Fruit fly (Drosophila melanogaster): Measurements from ENCODE around the gene homer.

- TF ChIP-seq Antp (GFP tag; optimal IDR thresholded peaks at IDR 0.05) (no peak), row (GFP tag; IDR thresholded peaks at IDR 0.05) (no peak), Ada2b (GFP tag; IDR thresholded peaks at IDR 0.05) (no peak), B-H2 (GFP tag; optimal IDR thresholded peaks at IDR 0.05) (no peak), h (optimal IDR thresholded peaks at IDR 0.05) (no peak), run (tag; optimal IDR thresholded peaks at IDR 0.05) (no peak), CG4617 (GFP tag; optimal IDR thresholded peaks at IDR 0.05; ENCODE audit: borderline replicate concordance) (no peak), YL-1 (GFP tag; optimal IDR thresholded peaks at IDR 0.05) (no peak)
Measured at dm6 chr2L:6686612-6687011, 36.5 kb downstream of the homer start, which contains the start of gene CG11327.
